Worm (Caenorhabditis elegans): ENCODE measurements around the gene eftu-2.

DNA sequence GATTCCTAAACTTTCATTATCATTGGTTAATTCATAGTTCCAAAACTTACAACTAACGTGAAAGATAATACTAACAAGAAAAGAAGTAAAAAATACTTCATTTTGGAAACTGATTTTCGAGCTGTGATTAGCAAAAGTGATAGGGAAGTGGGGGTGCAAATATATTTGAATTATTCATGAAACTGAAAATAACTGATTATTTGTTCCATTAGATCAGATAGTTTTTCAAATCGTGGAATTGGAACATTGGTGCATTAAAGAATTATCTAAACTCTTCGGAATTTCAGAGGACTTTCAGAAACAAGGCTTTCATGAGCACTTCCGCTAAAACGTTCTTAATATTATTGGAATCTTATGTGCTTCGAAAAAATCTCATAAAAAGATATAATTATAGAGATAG lies 46.3 kb downstream of the eftu-2 start, which contains the start of gene F40H6.5:
- TF ChIP-seq unc-39 (tag; optimal IDR thresholded peaks at IDR 0.05), result no peak
- no peak for TF ChIP-seq ztf-11 (tag; optimal IDR thresholded peaks at IDR 0.05)
- no peak for TF ChIP-seq blmp-1 (tag; optimal IDR thresholded peaks at IDR 0.05)
- no peak for TF ChIP-seq ham-2 (GFP tag; optimal IDR thresholded peaks at IDR 0.05)
- TF ChIP-seq elt-3 (tag; optimal IDR thresholded peaks at IDR 0.05), result no peak
- TF ChIP-seq nhr-237 (tag; optimal IDR thresholded peaks at IDR 0.05), result no peak
- no peak for TF ChIP-seq mep-1 (tag; optimal IDR thresholded peaks at IDR 0.05)
- TF ChIP-seq ces-1 (GFP tag; optimal IDR thresholded peaks at IDR 0.05), result no peak
- TF ChIP-seq cnd-1 (tag; optimal IDR thresholded peaks at IDR 0.05), result no peak
- no peak for TF ChIP-seq unc-62 (GFP tag; optimal IDR thresholded peaks at IDR 0.05)
- no peak for TF ChIP-seq nhr-28 (tag; optimal IDR thresholded peaks at IDR 0.05)
- TF ChIP-seq pha-4 (tag; optimal IDR thresholded peaks at IDR 0.05), result no peak
- TF ChIP-seq mab-5 (tag; optimal IDR thresholded peaks at IDR 0.05), result no peak
- no peak for TF ChIP-seq lin-13 (tag; optimal IDR thresholded peaks at IDR 0.05)

All from whole organism, mixed stage, embryonic.